Fruit fly (Drosophila melanogaster): Measurements from ENCODE around the gene CG13901.

Gene CG13901

dm6 chr3L:793733-794320 lies 43.8 kb downstream of the CG13901 start (continued):
- TF ChIP-seq NK7.1 (GFP tag; optimal IDR thresholded peaks at IDR 0.05): no peak
- TF ChIP-seq prd (optimal IDR thresholded peaks at IDR 0.05): no peak
- TF ChIP-seq prd (GFP tag; IDR thresholded peaks at IDR 0.05): peak; percentile 8; the same call in 1 of the 3 replicates
- TF ChIP-seq CG12299 (tag; optimal IDR thresholded peaks at IDR 0.05): no peak
- peak; percentile 16 for TF ChIP-seq Sox102F (GFP tag; optimal IDR thresholded peaks at IDR 0.05)
- TF ChIP-seq Optix (GFP tag; IDR thresholded peaks at IDR 0.05): 0 out of 3 replicates have a peak, but pooled peaks have one; percentile 11
- TF ChIP-seq nerfin-2 (GFP tag; IDR thresholded peaks at IDR 0.05; ENCODE audit: partially characterized antibody): 0 out of 2 replicates have a peak, but pooled peaks have one; percentile 14
- no peak for TF ChIP-seq CG10543 (GFP tag; optimal IDR thresholded peaks at IDR 0.05)
- TF ChIP-seq pfk (GFP tag; optimal IDR thresholded peaks at IDR 0.05): no peak
- TF ChIP-seq Vsx1 (GFP tag; optimal IDR thresholded peaks at IDR 0.05): no peak
- TF ChIP-seq Ptx1 (GFP tag; IDR thresholded peaks at IDR 0.05): 0 out of 2 replicates have a peak, but pooled peaks have one; percentile 10
- TF ChIP-seq CG17361 (GFP tag; IDR thresholded peaks at IDR 0.05): peak; percentile 35; the same call in 1 of the 3 replicates
- TF ChIP-seq ken (GFP tag; IDR thresholded peaks at IDR 0.05): 0 out of 3 replicates have a peak, but pooled peaks have one; percentile 38
- no peak for TF ChIP-seq Pdp1 (GFP tag; optimal IDR thresholded peaks at IDR 0.05)
- peak; percentile 39 for TF ChIP-seq gem (tag; optimal IDR thresholded peaks at IDR 0.05)
- no peak for TF ChIP-seq vvl (GFP tag; IDR thresholded peaks at IDR 0.05)
- TF ChIP-seq Ets97D (GFP tag; optimal IDR thresholded peaks at IDR 0.05): no peak
- TF ChIP-seq so (GFP tag; IDR thresholded peaks at IDR 0.05): 0 out of 3 replicates have a peak, but pooled peaks have one; percentile 28
- no peak for TF ChIP-seq Dbx (GFP tag; IDR thresholded peaks at IDR 0.05)
- TF ChIP-seq CG9797 (GFP tag; optimal IDR thresholded peaks at IDR 0.05): no peak
- TF ChIP-seq Dref (GFP tag; IDR thresholded peaks at IDR 0.05): no peak
- peak; percentile 45; the same call in 1 of the 2 replicates for TF ChIP-seq Drgx (GFP tag; IDR thresholded peaks at IDR 0.05)
- peak; percentile 12 for TF ChIP-seq CG1603 (tag; optimal IDR thresholded peaks at IDR 0.05)
- TF ChIP-seq al (GFP tag; IDR thresholded peaks at IDR 0.05): no peak
- TF ChIP-seq CG1792 (GFP tag; optimal IDR thresholded peaks at IDR 0.05): no peak
- no peak for TF ChIP-seq CG12236 (GFP tag; optimal IDR thresholded peaks at IDR 0.05)
- peak; percentile 23; the same call in 1 of the 3 replicates for TF ChIP-seq row (GFP tag; IDR thresholded peaks at IDR 0.05)
- TF ChIP-seq CG4854 (GFP tag; optimal IDR thresholded peaks at IDR 0.05): no peak
- no peak for TF ChIP-seq slbo (GFP tag; IDR thresholded peaks at IDR 0.05)

dm6 chr3L:791251-791991 lies 46.2 kb downstream of the CG13901 start:
- TF ChIP-seq cato (GFP tag; optimal IDR thresholded peaks at IDR 0.05; ENCODE audit: borderline replicate concordance): peak; percentile 32
- peak; percentile 56; the same call in 1 of the 2 replicates for TF ChIP-seq sisA (GFP tag; IDR thresholded peaks at IDR 0.05)
- TF ChIP-seq CG17359 (tag; optimal IDR thresholded peaks at IDR 0.05): peak; percentile 70
- TF ChIP-seq CG17829 (tag; optimal IDR thresholded peaks at IDR 0.05): peak; percentile 70
- TF ChIP-seq CG16815 (GFP tag; optimal IDR thresholded peaks at IDR 0.05): peak; percentile 36
- no peak for TF ChIP-seq ro (GFP tag; IDR thresholded peaks at IDR 0.05)
- TF ChIP-seq CG13894 (tag; optimal IDR thresholded peaks at IDR 0.05): no peak
- peak; percentile 10 for TF ChIP-seq Dek (tag; optimal IDR thresholded peaks at IDR 0.05)
- peak; percentile 29 for TF ChIP-seq CG4282 (GFP tag; optimal IDR thresholded peaks at IDR 0.05)
- TF ChIP-seq schlank (tag; optimal IDR thresholded peaks at IDR 0.05): no peak
- no peak for TF ChIP-seq CG8944 (GFP tag; optimal IDR thresholded peaks at IDR 0.05)
- TF ChIP-seq Bgb (GFP tag; IDR thresholded peaks at IDR 0.05; ENCODE audit: partially characterized antibody): peak; percentile 53; the same call in 1 of the 2 replicates
- no peak for TF ChIP-seq exex (tag; optimal IDR thresholded peaks at IDR 0.05)
- no peak for TF ChIP-seq fu2 (GFP tag; optimal IDR thresholded peaks at IDR 0.05)
- TF ChIP-seq usp (GFP tag; optimal IDR thresholded peaks at IDR 0.05): no peak
- TF ChIP-seq gsb-n (tag; optimal IDR thresholded peaks at IDR 0.05): peak; percentile 62
- no peak for TF ChIP-seq nom (GFP tag; optimal IDR thresholded peaks at IDR 0.05)
- peak; percentile 73 for TF ChIP-seq dmrt11E (tag; optimal IDR thresholded peaks at IDR 0.05)
- TF ChIP-seq CG8924 (tag; optimal IDR thresholded peaks at IDR 0.05): peak; percentile 52
- TF ChIP-seq dysf (GFP tag; IDR thresholded peaks at IDR 0.05): peak; percentile 61; the same call in 2 of the 3 replicates

All from whole organism, embryonic.